Fruit fly (Drosophila melanogaster) whole organism, wandering third instar larva: Measurements from ENCODE around the gene RpL7-like.

ENCODE experiments used
- CG32264 ChIP-seq: fragments of 200-800 bp; sonication (Bioruptor generic); optimal IDR thresholded peaks from 2 replicates; lab custom pipeline; 2016; ENCODE audit warnings: missing biosample characterization, missing genetic modification characterization
- CG9705 ChIP-seq: fragments of 200-800 bp; sonication (Bioruptor generic); optimal IDR thresholded peaks from 2 replicates; lab custom pipeline; 2018; ENCODE audit warnings: missing biosample characterization, mild to moderate bottlenecking, missing genetic modification characterization
- CrebA ChIP-seq: fragments of 200-800 bp; sonication (Bioruptor generic); optimal IDR thresholded peaks from 2 replicates; lab custom pipeline; 2016; ENCODE audit warnings: missing biosample characterization, mild to moderate bottlenecking, missing genetic modification characterization, borderline replicate concordance
- Dfd ChIP-seq: fragments of >200 bp; optimal IDR thresholded peaks from 2 replicates; lab custom pipeline; 2017; ENCODE audit warnings: missing biosample characterization, missing genetic modification characterization
- Dif ChIP-seq: fragments of 200-275, 200-300 bp; sonication (Bioruptor generic); optimal IDR thresholded peaks from 2 replicates; lab custom pipeline; 2018; ENCODE audit warnings: missing biosample characterization, missing genetic modification characterization; ENCODE audit not compliant: partially characterized antibody
- GATAd ChIP-seq: sonication (Bioruptor generic); optimal IDR thresholded peaks from 2 replicates; lab custom pipeline; 2016; ENCODE audit warnings: missing biosample characterization, missing genetic modification characterization
- HLH106 ChIP-seq: fragments of 200-800 bp; optimal IDR thresholded peaks from 3 replicates; lab custom pipeline; 2019; ENCODE audit warnings: missing biosample characterization, mild to moderate bottlenecking, missing genetic modification characterization, moderate library complexity
- Hnf4 ChIP-seq: fragments of 200-800 bp; sonication (Bioruptor generic); optimal IDR thresholded peaks from 2 replicates; lab custom pipeline; 2016; ENCODE audit warnings: missing biosample characterization, mild to moderate bottlenecking, missing genetic modification characterization
- Hr83 ChIP-seq: fragments of 200-300 bp; sonication (Bioruptor generic); optimal IDR thresholded peaks from 2 replicates; lab custom pipeline; 2016; ENCODE audit warnings: missing biosample characterization, mild to moderate bottlenecking, missing genetic modification characterization, moderate library complexity; ENCODE audit not compliant: poor library complexity, severe bottlenecking
- Jra ChIP-seq: sonication (Bioruptor generic); optimal IDR thresholded peaks from 2 replicates; lab custom pipeline; 2016; ENCODE audit warnings: missing biosample characterization, missing genetic modification characterization
- Mio ChIP-seq: sonication (Bioruptor generic); optimal IDR thresholded peaks from 2 replicates; lab custom pipeline; 2016; ENCODE audit warnings: missing biosample characterization, missing genetic modification characterization
- Myc ChIP-seq: fragments of >200 bp; optimal IDR thresholded peaks from 2 replicates; lab custom pipeline; 2017
- N ChIP-seq: fragments of >200 bp; optimal IDR thresholded peaks from 2 replicates; lab custom pipeline; 2018; ENCODE audit warnings: missing biosample characterization, missing external identifiers, missing genetic modification characterization
- OdsH ChIP-seq: fragments of 200-800 bp; sonication (Bioruptor generic); optimal IDR thresholded peaks from 2 replicates; lab custom pipeline; 2016; ENCODE audit warnings: missing biosample characterization, mild to moderate bottlenecking, missing genetic modification characterization
- Rel ChIP-seq, 2 experiments: fragments of 200-800 bp; sonication (Bioruptor generic) in 1 of 2; optimal IDR thresholded peaks; 2 replicates in 1 of 2; 3 replicates in 1 of 2; lab custom pipeline; 2016 to 2019; ENCODE audit warnings: mild to moderate bottlenecking in 2 of 2, missing biosample characterization in 2 of 2, missing genetic modification characterization in 2 of 2, moderate library complexity in 1 of 2
- Sp1 ChIP-seq: fragments of 200-800 bp; sonication (Bioruptor generic); optimal IDR thresholded peaks from 3 replicates; lab custom pipeline; 2019; ENCODE audit warnings: missing biosample characterization, mild to moderate bottlenecking, missing genetic modification characterization, moderate library complexity
- Vsx2 ChIP-seq: fragments of 200-300, 225-300 bp; sonication (Bioruptor generic); optimal IDR thresholded peaks from 2 replicates; lab custom pipeline; 2018; ENCODE audit warnings: missing biosample characterization, missing genetic modification characterization; ENCODE audit not compliant: partially characterized antibody
- br ChIP-seq: fragments of 200-800 bp; sonication (Bioruptor generic); optimal IDR thresholded peaks from 2 replicates; lab custom pipeline; 2016; ENCODE audit warnings: missing biosample characterization, missing genetic modification characterization
- brk ChIP-seq: fragments of 200-800 bp; sonication (Bioruptor generic); optimal IDR thresholded peaks from 2 replicates; lab custom pipeline; 2016; ENCODE audit warnings: missing biosample characterization, mild to moderate bottlenecking, missing genetic modification characterization
- dl ChIP-seq, 2 experiments: fragments of 175-275, 200-275 bp in 1 of 2; fragments of 200-275 bp in 1 of 2; sonication (Bioruptor generic); optimal IDR thresholded peaks; lab custom pipeline; 2018; ENCODE audit warnings: mild to moderate bottlenecking in 2 of 2, missing biosample characterization in 2 of 2, missing genetic modification characterization in 2 of 2, moderate library complexity in 2 of 2; ENCODE audit not compliant: partially characterized antibody in 2 of 2, insufficient read depth in 1 of 2
- dmrt93B ChIP-seq: fragments of 200-800 bp; sonication (Bioruptor generic); optimal IDR thresholded peaks from 2 replicates; lab custom pipeline; 2018; ENCODE audit warnings: missing biosample characterization, mild to moderate bottlenecking, missing genetic modification characterization
- dsf ChIP-seq: sonication (Bioruptor generic); optimal IDR thresholded peaks from 2 replicates; lab custom pipeline; 2016; ENCODE audit warnings: missing biosample characterization, missing genetic modification characterization, borderline replicate concordance
- ey ChIP-seq: fragments of 200-800 bp; sonication (Bioruptor generic); optimal IDR thresholded peaks from 2 replicates; lab custom pipeline; 2016; ENCODE audit warnings: missing biosample characterization, missing genetic modification characterization
- foxo ChIP-seq, 2 experiments: fragments of 200-800 bp; sonication (Bioruptor generic); optimal IDR thresholded peaks; 2 replicates in 1 of 2; 3 replicates in 1 of 2; lab custom pipeline; 2016 to 2017; ENCODE audit warnings: missing biosample characterization in 2 of 2, missing genetic modification characterization in 2 of 2
- fru ChIP-seq: fragments of 200-800 bp; sonication (Bioruptor generic); optimal IDR thresholded peaks from 3 replicates; lab custom pipeline; 2016; ENCODE audit warnings: missing biosample characterization, mild to moderate bottlenecking, missing genetic modification characterization
- h ChIP-seq: fragments of 200-800 bp; sonication (Bioruptor generic); optimal IDR thresholded peaks from 3 replicates; lab custom pipeline; 2016; ENCODE audit warnings: missing biosample characterization, mild to moderate bottlenecking, missing genetic modification characterization
- jim ChIP-seq: fragments of 175-275, 200-325 bp; sonication (Bioruptor generic); optimal IDR thresholded peaks from 2 replicates; lab custom pipeline; 2016; ENCODE audit warnings: missing biosample characterization, mild to moderate bottlenecking, missing genetic modification characterization
- pan ChIP-seq: fragments of >200 bp; optimal IDR thresholded peaks from 2 replicates; lab custom pipeline; 2017
- psq ChIP-seq: fragments of 200-800 bp; sonication (Bioruptor generic); optimal IDR thresholded peaks from 3 replicates; lab custom pipeline; 2017; ENCODE audit warnings: missing biosample characterization, mild to moderate bottlenecking, missing genetic modification characterization, moderate library complexity
- sage ChIP-seq: fragments of 200-800 bp; sonication (Bioruptor generic); optimal IDR thresholded peaks from 2 replicates; lab custom pipeline; 2016; ENCODE audit warnings: missing biosample characterization, mild to moderate bottlenecking, missing genetic modification characterization
- sv ChIP-seq: fragments of 200-800 bp; sonication (Bioruptor generic); optimal IDR thresholded peaks from 3 replicates; lab custom pipeline; 2016; ENCODE audit warnings: missing biosample characterization, missing genetic modification characterization
- tai ChIP-seq: sonication (Bioruptor generic); optimal IDR thresholded peaks from 2 replicates; lab custom pipeline; 2016; ENCODE audit warnings: missing biosample characterization, missing genetic modification characterization
- usp ChIP-seq: fragments of >200 bp; optimal IDR thresholded peaks from 2 replicates; lab custom pipeline; 2017; ENCODE audit warnings: missing biosample characterization, missing genetic modification characterization
- woc ChIP-seq: sonication (Bioruptor generic); optimal IDR thresholded peaks from 2 replicates; lab custom pipeline; 2016; ENCODE audit warnings: missing biosample characterization, mild to moderate bottlenecking, missing genetic modification characterization

Gene RpL7-like

DNA sequence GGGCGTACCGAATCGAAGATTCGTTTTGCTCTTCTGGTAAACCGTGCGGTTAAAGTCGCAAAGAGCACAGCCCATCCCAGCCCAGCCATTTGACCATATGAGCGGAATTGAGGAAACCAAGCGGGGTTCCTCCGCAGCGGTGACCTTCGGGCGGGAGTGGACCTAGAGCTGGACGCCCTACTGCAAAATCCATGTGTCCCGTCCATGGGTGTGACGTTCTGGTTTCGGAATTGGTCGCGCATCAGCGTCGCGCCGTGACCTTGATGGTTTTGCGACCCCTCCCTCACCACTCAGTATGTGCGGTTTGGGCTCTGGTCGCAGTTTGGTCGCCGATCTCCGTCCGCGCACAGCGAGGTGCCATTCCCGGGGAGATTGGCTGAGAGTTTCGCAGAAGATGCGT lies 36.6 kb downstream of the RpL7-like start:
- TF ChIP-seq pan (lab: Kevin White, UChicago): no peak
- TF ChIP-seq brk (GFP tag; lab: Kevin White, UChicago): no peak
- no peak for TF ChIP-seq Rel (GFP tag; optimal IDR thresholded peaks at IDR 0.05; lab: Kevin White, UChicago)
- no peak for TF ChIP-seq Rel (tag; optimal IDR thresholded peaks at IDR 0.05; lab: Kevin White, UChicago)
- TF ChIP-seq tai (GFP tag; lab: Kevin White, UChicago): no peak
- no peak for TF ChIP-seq Vsx2
- TF ChIP-seq usp (GFP tag; lab: Kevin White, UChicago): no peak

DNA sequence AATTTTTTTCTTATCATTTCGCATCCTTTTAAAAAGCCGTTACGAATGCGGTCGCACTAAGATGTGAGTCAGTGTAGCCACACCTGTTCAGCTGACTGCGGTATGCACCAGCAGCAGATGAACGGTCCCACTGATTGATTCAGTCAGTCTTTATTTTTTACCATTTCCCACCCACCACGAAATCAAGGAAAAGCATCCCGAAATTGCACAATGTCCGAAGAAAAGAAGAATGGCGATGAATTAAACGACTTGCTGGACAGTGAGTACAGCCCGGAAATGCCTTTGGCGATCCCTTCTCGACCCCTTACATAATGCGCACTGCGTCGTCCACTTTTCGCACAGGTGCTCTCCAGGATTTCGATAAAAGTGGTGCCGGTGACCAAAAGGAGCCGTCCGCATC lies 37.5 kb downstream of the RpL7-like start:
- TF ChIP-seq CG9705 (GFP tag; lab: Kevin White, UChicago) (no peak), GATAd (peak; percentile 66), Dif (GFP tag; lab: Kevin White, UChicago) (peak; percentile 25)

dm6 chr2L:12096396-12096813 lies 40.3 kb downstream of the RpL7-like start, which contains the start of the genes CG6712 and Mt2:
TSS of gene CG6712 (minus strand) at chr2L:12096511.
TSS of gene Mt2 (plus strand) at chr2L:12096525.
- TF ChIP-seq Hnf4 (GFP tag; lab: Kevin White, UChicago) (no peak), Myc (lab: Kevin White, UChicago) (peak; percentile 60)
- TF ChIP-seq, all 38 proteins: peak for 1

DNA sequence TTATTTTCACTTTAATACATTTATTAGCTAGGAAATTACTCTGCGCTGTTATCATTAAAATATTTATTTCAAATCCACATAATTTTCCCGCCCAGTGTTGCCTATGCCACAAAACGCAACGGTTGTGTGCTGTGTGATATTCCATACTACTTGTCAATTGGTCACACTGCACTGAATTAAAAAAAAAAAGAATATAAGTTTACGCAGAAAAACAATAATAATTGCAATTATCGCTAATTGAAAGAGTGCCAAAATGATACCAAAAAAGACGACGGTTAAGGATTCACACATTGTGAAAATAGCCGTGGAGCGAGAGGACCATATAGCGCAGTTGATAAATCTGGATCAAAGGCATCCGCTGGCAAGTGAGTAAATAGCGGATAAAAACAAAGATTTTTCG lies 41.6 kb downstream of the RpL7-like start, which contains the start of gene Ced-12:
Gene Ced-12, plus strand, starts transcription at position 141 of the 400 bp plus-strand sequence.
- TF ChIP-seq br (GFP tag; lab: Kevin White, UChicago): no peak
- no peak for TF ChIP-seq Dfd (GFP tag; lab: Kevin White, UChicago)
- no peak for TF ChIP-seq Dif (GFP tag; lab: Kevin White, UChicago)
- TF ChIP-seq Sp1: no peak
- TF ChIP-seq dl (GFP tag; optimal IDR thresholded peaks at IDR 0.05; lab: Kevin White, UChicago; ENCODE audit: insufficient read depth in 1 of 2, partially characterized antibody in 2 of 2): no peak
- TF ChIP-seq Myc (lab: Kevin White, UChicago): no peak
- TF ChIP-seq CG9705 (GFP tag; lab: Kevin White, UChicago): no peak
- no peak for TF ChIP-seq Vsx2
- no peak for TF ChIP-seq CG32264 (GFP tag; lab: Kevin White, UChicago)
- TF ChIP-seq pan (lab: Kevin White, UChicago): no peak
- no peak for TF ChIP-seq h
- no peak for TF ChIP-seq dmrt93B (GFP tag; lab: Kevin White, UChicago)
- no peak for TF ChIP-seq OdsH (GFP tag; lab: Kevin White, UChicago)
- no peak for TF ChIP-seq sv (GFP tag; lab: Kevin White, UChicago)
- TF ChIP-seq psq (GFP tag; lab: Kevin White, UChicago): no peak
- no peak for TF ChIP-seq usp (GFP tag; lab: Kevin White, UChicago)
- no peak for TF ChIP-seq foxo (GFP tag; optimal IDR thresholded peaks at IDR 0.05; lab: Kevin White, UChicago)
- TF ChIP-seq Jra: no peak
- no peak for TF ChIP-seq ey (GFP tag; lab: Kevin White, UChicago)

DNA sequence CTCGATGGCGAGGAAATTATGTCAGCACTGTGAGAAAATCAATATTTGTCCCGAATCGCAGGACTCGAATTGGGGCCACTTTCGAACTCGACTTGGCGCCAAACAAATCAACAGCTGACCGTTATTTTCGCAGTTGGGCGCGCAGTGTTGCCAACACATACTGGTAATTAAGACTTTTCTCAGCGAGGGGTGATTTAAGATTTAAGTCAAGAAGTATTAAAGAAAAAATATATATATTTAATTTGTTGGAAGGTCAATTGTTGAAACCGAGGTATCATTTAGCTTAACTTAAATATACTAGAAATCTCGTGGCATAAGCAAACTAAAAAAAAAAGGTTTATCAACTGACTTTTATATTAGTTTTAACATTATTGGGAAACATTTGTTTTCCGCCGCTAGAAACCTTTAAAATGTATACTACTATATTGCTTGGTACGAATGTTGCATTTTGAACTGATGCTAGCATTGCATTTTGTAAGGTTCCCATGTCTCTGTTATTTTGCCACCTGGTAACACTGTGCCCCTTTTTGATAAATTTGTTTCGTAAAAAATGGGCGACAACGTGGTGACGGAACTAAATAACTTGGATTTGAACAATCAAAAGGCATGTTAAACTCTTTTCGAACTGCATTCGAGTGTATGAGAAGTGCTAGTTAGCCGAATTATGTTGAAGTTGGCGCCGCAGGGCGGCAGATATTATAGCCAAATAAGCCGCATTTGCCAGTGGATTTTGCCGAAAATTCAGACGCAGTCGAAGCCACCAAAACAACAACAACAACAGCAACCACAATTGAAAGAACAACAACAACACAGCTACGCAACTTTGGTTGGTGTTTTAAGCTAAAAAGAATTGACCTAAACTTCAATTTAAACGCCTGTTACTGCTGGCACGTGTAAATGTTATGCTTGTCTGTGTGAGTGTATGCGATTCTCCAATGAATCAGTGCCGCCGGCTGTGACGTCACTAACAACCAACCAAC lies 47.4 kb downstream of the RpL7-like start, which contains the start of the genes Patsas and ThrRS:
Gene Patsas, minus strand, starts transcription at position 55 of the 980 bp plus-strand sequence.
Gene ThrRS, plus strand, starts transcription at position 521 of the 980 bp plus-strand sequence.
- no peak for TF ChIP-seq CG32264 (GFP tag; lab: Kevin White, UChicago)
- no peak for TF ChIP-seq sage
- TF ChIP-seq fru (GFP tag; lab: Kevin White, UChicago): no peak
- TF ChIP-seq Sp1: peak; percentile 78
- TF ChIP-seq Vsx2: no peak
- no peak for TF ChIP-seq pan (lab: Kevin White, UChicago)
- TF ChIP-seq brk (GFP tag; lab: Kevin White, UChicago): no peak
- TF ChIP-seq dsf (GFP tag; lab: Kevin White, UChicago): no peak
- no peak for TF ChIP-seq woc (GFP tag; lab: Kevin White, UChicago)
- TF ChIP-seq Dif (GFP tag; lab: Kevin White, UChicago): no peak
- peak in 1 of 2 experiments; percentile 83 for TF ChIP-seq foxo (GFP tag; optimal IDR thresholded peaks at IDR 0.05; lab: Kevin White, UChicago)
- TF ChIP-seq sv (GFP tag; lab: Kevin White, UChicago): peak; percentile 85
- TF ChIP-seq jim: no peak
- TF ChIP-seq usp (GFP tag; lab: Kevin White, UChicago): no peak
- peak; percentile 61 for TF ChIP-seq OdsH (GFP tag; lab: Kevin White, UChicago)
- TF ChIP-seq Myc (lab: Kevin White, UChicago): peak; percentile 6
- no peak for TF ChIP-seq Hnf4 (GFP tag; lab: Kevin White, UChicago)
- TF ChIP-seq CrebA (GFP tag; lab: Kevin White, UChicago): no peak
- TF ChIP-seq ey (GFP tag; lab: Kevin White, UChicago): peak; percentile 66
- TF ChIP-seq Mio (GFP tag; lab: Kevin White, UChicago): no peak
- TF ChIP-seq Rel (GFP tag; optimal IDR thresholded peaks at IDR 0.05; lab: Kevin White, UChicago): no peak
- peak; percentile 36 for TF ChIP-seq Rel (tag; optimal IDR thresholded peaks at IDR 0.05; lab: Kevin White, UChicago)
- peak; percentile 43 for TF ChIP-seq CG9705 (GFP tag; lab: Kevin White, UChicago)
- TF ChIP-seq dmrt93B (GFP tag; lab: Kevin White, UChicago): no peak
- TF ChIP-seq HLH106 (tag; lab: Kevin White, UChicago): peak; percentile 82
- no peak for TF ChIP-seq GATAd
- peak; percentile 77 for TF ChIP-seq N
- no peak for TF ChIP-seq Dfd (GFP tag; lab: Kevin White, UChicago)
- no peak for TF ChIP-seq Hr83 (GFP tag; lab: Kevin White, UChicago)
- TF ChIP-seq psq (GFP tag; lab: Kevin White, UChicago): peak; percentile 55
